Worm (Caenorhabditis elegans) whole organism, late embryonic: ENCODE data around the gene ugt-30.

Source experiments
- C38D4.7 ChIP-seq: fragments of 200-800 bp; sonication (Bioruptor generic); optimal IDR thresholded peaks from 2 replicates; lab custom pipeline; 2018; ENCODE audit warnings: mild to moderate bottlenecking, missing genetic modification characterization, moderate library complexity, missing compliant biosample characterization
- ama-1 ChIP-seq: fragments of 150-350 bp; optimal IDR thresholded peaks from 2 replicates; lab custom pipeline; 2014
- ceh-48 ChIP-seq: sonication (generic microtip); optimal IDR thresholded peaks from 2 replicates; lab custom pipeline; 2016; ENCODE audit warnings: missing genetic modification characterization, inconsistent platforms, missing compliant biosample characterization
- hlh-6 ChIP-seq: sonication (generic microtip); optimal IDR thresholded peaks from 2 replicates; lab custom pipeline; 2016; ENCODE audit warnings: missing genotype, missing genetic modification characterization, missing compliant biosample characterization
- mec-3 ChIP-seq: sonication (generic microtip); optimal IDR thresholded peaks from 2 replicates; lab custom pipeline; 2016; ENCODE audit warnings: borderline replicate concordance, missing genetic modification characterization, missing compliant biosample characterization
- nhr-11 ChIP-seq: fragments of 150-350 bp; optimal IDR thresholded peaks from 2 replicates; lab custom pipeline; 2014; ENCODE audit warnings: missing biosample characterization, missing genetic modification characterization
- pha-4 ChIP-seq: fragments of 150-350 bp; optimal IDR thresholded peaks from 2 replicates; lab custom pipeline; 2018; ENCODE audit warnings: missing biosample characterization, missing genetic modification reagents, missing genetic modification characterization
- tbx-2 ChIP-seq: sonication (generic microtip); optimal IDR thresholded peaks from 2 replicates; lab custom pipeline; 2016; ENCODE audit warnings: missing genetic modification characterization, missing compliant biosample characterization
- unc-86 ChIP-seq: sonication (generic microtip); optimal IDR thresholded peaks from 2 replicates; lab custom pipeline; 2016; ENCODE audit warnings: missing genetic modification characterization, missing compliant biosample characterization

DNA sequence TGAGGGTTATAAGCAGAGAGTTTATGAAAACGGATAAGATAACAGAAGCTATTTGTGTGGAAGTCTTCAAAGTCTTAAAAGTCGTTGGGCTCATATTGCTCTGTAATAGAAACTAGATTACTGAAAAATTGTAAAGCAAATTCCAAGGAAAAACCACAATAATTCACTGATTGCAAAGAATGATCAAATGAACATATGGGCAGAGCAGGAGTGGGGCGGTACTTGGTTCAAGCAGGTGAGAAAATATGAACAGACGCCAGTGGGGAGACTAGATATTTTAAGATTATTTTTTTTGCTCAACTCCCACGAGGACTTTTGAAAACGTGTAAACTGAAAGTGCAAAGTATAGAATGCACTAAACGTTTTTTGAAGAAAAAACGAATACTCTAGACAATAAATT is 7.4 kb upstream of the ugt-30 start, which contains the start of gene str-171:
- no peak for TF ChIP-seq C38D4.7 (GFP tag; lab: Kevin White, UChicago)
- TF ChIP-seq mec-3 (tag; lab: Kevin White, UChicago): no peak
- no peak for TF ChIP-seq tbx-2 (tag; lab: Kevin White, UChicago)
- no peak for TF ChIP-seq ama-1 (lab: Kevin White, UChicago)
- no peak for TF ChIP-seq ceh-48 (tag; lab: Kevin White, UChicago)
- TF ChIP-seq unc-86 (tag; lab: Kevin White, UChicago): no peak
- no peak for TF ChIP-seq pha-4 (tag; lab: Kevin White, UChicago)
- no peak for TF ChIP-seq hlh-6 (tag; lab: Kevin White, UChicago)
- no peak for TF ChIP-seq nhr-11
